Fruit fly (Drosophila melanogaster) whole organism, embryonic: Measurements from ENCODE around the gene Cys.

ENCODE experiments used
- Antp ChIP-seq: fragments of 200-800 bp; sonication (Bioruptor generic); optimal IDR thresholded peaks from 3 replicates; lab custom pipeline; 2016; ENCODE audit warnings: missing biosample characterization, missing genetic modification characterization
- Atf6 ChIP-seq: fragments of 200-800 bp; sonication (Bioruptor generic); IDR thresholded peaks from 2 replicates; pipeline ENCODE4 v1.3.6; 2022; ENCODE audit warnings: missing biosample characterization, missing genetic modification characterization
- CG10209 ChIP-seq: fragments of 200-800 bp; sonication (Bioruptor generic); optimal IDR thresholded peaks from 3 replicates; lab custom pipeline; 2017; ENCODE audit warnings: missing biosample characterization, mild to moderate bottlenecking, missing genetic modification characterization, missing genetic modification reagents
- CG10979 ChIP-seq: fragments of 200-800 bp; sonication (Bioruptor generic); optimal IDR thresholded peaks from 2 replicates; lab custom pipeline; 2018; ENCODE audit warnings: missing biosample characterization, mild to moderate bottlenecking, missing genetic modification characterization, moderate library complexity
- CG11085 ChIP-seq: fragments of 200-800 bp; sonication (Bioruptor generic); IDR thresholded peaks from 2 replicates; pipeline ENCODE4 v1.3.6; 2022; ENCODE audit warnings: missing biosample characterization, missing genetic modification characterization
- CG12659 ChIP-seq: fragments of 200-800 bp; sonication (Bioruptor generic); optimal IDR thresholded peaks from 3 replicates; lab custom pipeline; 2017; ENCODE audit warnings: mild to moderate bottlenecking, missing biosample characterization, missing genetic modification reagents, missing genetic modification characterization
- CG12744 ChIP-seq: fragments of 200-800 bp; sonication (Bioruptor generic); optimal IDR thresholded peaks from 2 replicates; lab custom pipeline; 2016; ENCODE audit warnings: missing biosample characterization, missing genetic modification characterization
- CG12942 ChIP-seq: fragments of 200-800 bp; sonication (Bioruptor generic); optimal IDR thresholded peaks from 3 replicates; lab custom pipeline; 2016; ENCODE audit warnings: missing biosample characterization, missing genetic modification characterization
- CG15696 ChIP-seq: fragments of 200-800 bp; sonication (Bioruptor generic); optimal IDR thresholded peaks from 2 replicates; lab custom pipeline; 2019; ENCODE audit warnings: missing biosample characterization, mild to moderate bottlenecking, missing genetic modification characterization, moderate library complexity
- CG16815 ChIP-seq: fragments of 200-800 bp; sonication (Bioruptor generic); optimal IDR thresholded peaks from 3 replicates; lab custom pipeline; 2017; ENCODE audit warnings: missing biosample characterization, mild to moderate bottlenecking, missing genetic modification characterization
- CG31441 ChIP-seq: fragments of 200-800 bp; sonication (Bioruptor generic); IDR thresholded peaks from 2 replicates; pipeline ENCODE4 v1.3.6; 2022; ENCODE audit warnings: missing biosample characterization, missing genetic modification characterization
- CG32532 ChIP-seq: fragments of 200-800 bp; sonication (Bioruptor generic); IDR thresholded peaks from 2 replicates; pipeline ENCODE4 v1.3.6; 2022; ENCODE audit warnings: missing biosample characterization, missing genetic modification characterization
- CG32767 ChIP-seq: fragments of 200-800 bp; sonication (Bioruptor generic); IDR thresholded peaks from 2 replicates; pipeline ENCODE4 v1.3.6; 2022; ENCODE audit warnings: missing biosample characterization, missing genetic modification characterization
- CG42726 ChIP-seq: fragments of 200-800 bp; sonication (Bioruptor generic); IDR thresholded peaks from 2 replicates; pipeline ENCODE4 v1.3.6; 2022; ENCODE audit warnings: missing biosample characterization, missing genetic modification characterization; ENCODE audit not compliant: partially characterized antibody
- CG4617 ChIP-seq: fragments of 200-800 bp; sonication (Bioruptor generic); optimal IDR thresholded peaks from 3 replicates; lab custom pipeline; 2016; ENCODE audit warnings: missing biosample characterization, missing genetic modification characterization, borderline replicate concordance
- CG5180 ChIP-seq: fragments of 200-800 bp; sonication (Bioruptor generic); optimal IDR thresholded peaks from 3 replicates; lab custom pipeline; 2017; ENCODE audit warnings: missing biosample characterization, missing genetic modification characterization, mild to moderate bottlenecking, moderate library complexity, missing genetic modification reagents
- CG5245 ChIP-seq: fragments of 200-800 bp; sonication (Bioruptor generic); optimal IDR thresholded peaks from 3 replicates; lab custom pipeline; 2016; ENCODE audit warnings: missing biosample characterization, missing genetic modification characterization
- CG6683 ChIP-seq: fragments of 200-800 bp; sonication (Bioruptor generic); optimal IDR thresholded peaks from 2 replicates; lab custom pipeline; 2017; ENCODE audit warnings: missing biosample characterization, mild to moderate bottlenecking, missing genetic modification characterization, missing genetic modification reagents
- CG6765 ChIP-seq: fragments of 200-800 bp; sonication (Bioruptor generic); optimal IDR thresholded peaks from 3 replicates; lab custom pipeline; 2017; ENCODE audit warnings: missing biosample characterization, mild to moderate bottlenecking, missing genetic modification characterization
- CG6813 ChIP-seq: fragments of 200-800 bp; sonication (Bioruptor generic); optimal IDR thresholded peaks from 2 replicates; lab custom pipeline; 2017; ENCODE audit warnings: missing biosample characterization, missing genetic modification characterization, mild to moderate bottlenecking, moderate library complexity, missing genetic modification reagents
- CG7372 ChIP-seq: fragments of 200-800 bp; sonication (Bioruptor generic); IDR thresholded peaks from 2 replicates; pipeline ENCODE4 v1.3.6; 2022; ENCODE audit warnings: missing biosample characterization, missing genetic modification characterization
- CG7786 ChIP-seq: fragments of 200-800 bp; sonication (Bioruptor generic); optimal IDR thresholded peaks from 2 replicates; lab custom pipeline; 2016; ENCODE audit warnings: missing biosample characterization, missing genetic modification characterization
- CG7928 ChIP-seq: fragments of 200-800 bp; sonication (Bioruptor generic); optimal IDR thresholded peaks from 2 replicates; lab custom pipeline; 2017; ENCODE audit warnings: missing biosample characterization, mild to moderate bottlenecking, missing genetic modification characterization
- CG9876 ChIP-seq: fragments of 200-800 bp; sonication (Bioruptor generic); optimal IDR thresholded peaks from 2 replicates; lab custom pipeline; 2016; ENCODE audit warnings: missing biosample characterization, missing genetic modification characterization
- Dip3 ChIP-seq: fragments of 200-800 bp; sonication (Bioruptor generic); optimal IDR thresholded peaks from 3 replicates; lab custom pipeline; 2016; ENCODE audit warnings: missing biosample characterization, missing genetic modification characterization
- Drgx ChIP-seq: fragments of 200-800 bp; sonication (Bioruptor generic); IDR thresholded peaks from 2 replicates; pipeline ENCODE4 v1.3.6; 2022; ENCODE audit warnings: missing biosample characterization, missing genetic modification characterization
- E2f2 ChIP-seq: fragments of 200-800 bp; sonication (Bioruptor generic); IDR thresholded peaks from 2 replicates; pipeline ENCODE4 v1.3.6; 2022; ENCODE audit warnings: missing biosample characterization, missing genetic modification characterization
- Hsf ChIP-seq: fragments of 200-800 bp; sonication (Bioruptor generic); optimal IDR thresholded peaks from 3 replicates; lab custom pipeline; 2016; ENCODE audit warnings: missing biosample characterization, missing genetic modification characterization
- Jarid2 ChIP-seq: fragments of 200-800 bp; sonication (Bioruptor generic); optimal IDR thresholded peaks from 3 replicates; lab custom pipeline; 2017; ENCODE audit warnings: mild to moderate bottlenecking, missing biosample characterization, missing genetic modification reagents, missing genetic modification characterization
- MESR4 ChIP-seq: fragments of 200-800 bp; sonication (Bioruptor generic); optimal IDR thresholded peaks from 2 replicates; lab custom pipeline; 2018; ENCODE audit warnings: missing biosample characterization, mild to moderate bottlenecking, missing genetic modification characterization, moderate library complexity
- Mes4 ChIP-seq: fragments of 200-800 bp; sonication (Bioruptor generic); optimal IDR thresholded peaks from 2 replicates; lab custom pipeline; 2016; ENCODE audit warnings: missing biosample characterization, missing genetic modification characterization
- Oli ChIP-seq: fragments of 200-800 bp; sonication (Bioruptor generic); optimal IDR thresholded peaks from 2 replicates; lab custom pipeline; 2018; ENCODE audit warnings: missing biosample characterization, mild to moderate bottlenecking, missing genetic modification characterization, moderate library complexity
- Ptx1 ChIP-seq: fragments of 200-800 bp; sonication (Bioruptor generic); IDR thresholded peaks from 2 replicates; pipeline ENCODE4 v1.3.6; 2022; ENCODE audit warnings: missing biosample characterization, missing genetic modification characterization
- Sin3A ChIP-seq: fragments of >200 bp; optimal IDR thresholded peaks from 2 replicates; lab custom pipeline; 2018
- Tbp ChIP-seq: fragments of >200 bp; optimal IDR thresholded peaks from 2 replicates; lab custom pipeline; 2018; ENCODE audit warnings: missing biosample characterization, missing genetic modification characterization
- amos ChIP-seq: fragments of 200-800 bp; sonication (Bioruptor generic); IDR thresholded peaks from 2 replicates; pipeline ENCODE4 v1.3.6; 2022; ENCODE audit warnings: missing biosample characterization, missing genetic modification characterization; ENCODE audit not compliant: partially characterized antibody
- chinmo ChIP-seq: fragments of 200-800 bp; sonication (Bioruptor generic); IDR thresholded peaks from 4 replicates; pipeline ENCODE4 v1.3.6; 2022; ENCODE audit warnings: missing biosample characterization, missing genetic modification characterization; ENCODE audit not compliant: partially characterized antibody
- chm ChIP-seq: fragments of 200-800 bp; sonication (Bioruptor generic); IDR thresholded peaks from 2 replicates; pipeline ENCODE4 v1.3.6; 2022; ENCODE audit warnings: missing biosample characterization, missing genetic modification characterization
- cwo ChIP-seq: fragments of 200-800 bp; sonication (Bioruptor generic); optimal IDR thresholded peaks from 3 replicates; lab custom pipeline; 2017; ENCODE audit warnings: missing biosample characterization, missing genetic modification characterization, mild to moderate bottlenecking, moderate library complexity, missing genetic modification reagents
- fd96Cb ChIP-seq: fragments of 200-800 bp; sonication (Bioruptor generic); optimal IDR thresholded peaks from 2 replicates; lab custom pipeline; 2018; ENCODE audit warnings: missing biosample characterization, mild to moderate bottlenecking, missing genetic modification characterization, moderate library complexity
- gem ChIP-seq: fragments of 200-800 bp; sonication (Bioruptor generic); optimal IDR thresholded peaks from 2 replicates; lab custom pipeline; 2019; ENCODE audit warnings: missing biosample characterization, mild to moderate bottlenecking, missing genetic modification characterization, moderate library complexity
- grn ChIP-seq: fragments of 200-800 bp; sonication (Bioruptor generic); optimal IDR thresholded peaks from 3 replicates; lab custom pipeline; 2017; ENCODE audit warnings: missing biosample characterization, missing genetic modification characterization
- hth ChIP-seq: fragments of >200 bp; optimal IDR thresholded peaks from 2 replicates; lab custom pipeline; 2017; ENCODE audit warnings: inconsistent platforms
- lmd ChIP-seq: fragments of 200-800 bp; sonication (Bioruptor generic); IDR thresholded peaks from 2 replicates; pipeline ENCODE4 v1.3.6; 2022; ENCODE audit warnings: missing biosample characterization, missing genetic modification characterization
- pfk ChIP-seq: fragments of 200-800 bp; sonication (Bioruptor generic); optimal IDR thresholded peaks from 2 replicates; lab custom pipeline; 2018; ENCODE audit warnings: missing biosample characterization, mild to moderate bottlenecking, missing genetic modification characterization, moderate library complexity
- pros ChIP-seq: fragments of 200-800 bp; sonication (Bioruptor generic); optimal IDR thresholded peaks from 3 replicates; lab custom pipeline; 2019; ENCODE audit warnings: missing biosample characterization, mild to moderate bottlenecking, missing genetic modification characterization, moderate library complexity
- seq ChIP-seq: fragments of 200-800 bp; sonication (Bioruptor generic); IDR thresholded peaks from 2 replicates; pipeline ENCODE4 v1.3.6; 2022; ENCODE audit warnings: missing biosample characterization, missing genetic modification characterization
- sima ChIP-seq: fragments of 200-800 bp; sonication (Bioruptor generic); optimal IDR thresholded peaks from 2 replicates; lab custom pipeline; 2016; ENCODE audit warnings: missing biosample characterization, missing genetic modification characterization
- sug ChIP-seq: fragments of 200-800 bp; optimal IDR thresholded peaks from 2 replicates; lab custom pipeline; 2019; ENCODE audit warnings: missing biosample characterization, mild to moderate bottlenecking, missing genetic modification characterization, moderate library complexity
- tap ChIP-seq: fragments of 200-800 bp; optimal IDR thresholded peaks from 3 replicates; lab custom pipeline; 2019; ENCODE audit warnings: missing biosample characterization, mild to moderate bottlenecking, missing genetic modification characterization, moderate library complexity
- wek ChIP-seq: fragments of 200-800 bp; sonication (Bioruptor generic); optimal IDR thresholded peaks from 3 replicates; lab custom pipeline; 2018; ENCODE audit warnings: missing biosample characterization, mild to moderate bottlenecking, missing genetic modification characterization, moderate library complexity

Gene Cys

dm6 chr3R:14568501-14569137, 825 bp downstream of the Cys start, which contains the start of gene CG8066 (continued):
- TF ChIP-seq Jarid2 (GFP tag; lab: Kevin White, UChicago) (no peak), CG6765 (GFP tag; lab: Kevin White, UChicago) (no peak), sima (no peak), CG10209 (GFP tag; lab: Kevin White, UChicago) (no peak), tap (no peak), CG5180 (GFP tag; lab: Kevin White, UChicago) (no peak), E2f2 (no peak), grn (GFP tag; lab: Kevin White, UChicago) (no peak), CG7372 (GFP tag; lab: Robert Waterston, UW) (no peak), CG31441 (GFP tag; lab: Robert Waterston, UW) (no peak), chm (GFP tag; lab: Robert Waterston, UW) (no peak; the same call in 1 of the 2 replicates), lmd (GFP tag; lab: Robert Waterston, UW) (no peak), CG6813 (GFP tag; lab: Kevin White, UChicago) (no peak), chinmo (GFP tag; lab: Robert Waterston, UW) (peak; percentile 39; the same call in 1 of the 4 replicates), MESR4 (GFP tag; lab: Kevin White, UChicago) (no peak), CG6683 (GFP tag; lab: Kevin White, UChicago) (no peak), Dip3 (GFP tag; lab: Kevin White, UChicago) (no peak), Atf6 (0 out of 2 replicates have a peak, but pooled peaks have one; percentile 7), Antp (GFP tag; lab: Kevin White, UChicago) (no peak), sug (tag; lab: Kevin White, UChicago) (no peak), Drgx (GFP tag; lab: Robert Waterston, UW) (no peak), CG15696 (tag; lab: Kevin White, UChicago) (no peak), CG5245 (GFP tag; lab: Kevin White, UChicago) (no peak), CG11085 (GFP tag; lab: Robert Waterston, UW) (no peak), amos (GFP tag; lab: Robert Waterston, UW) (peak; percentile 53; the same call in 1 of the 2 replicates), CG32532 (GFP tag; lab: Robert Waterston, UW) (no peak), CG12744 (GFP tag; lab: Kevin White, UChicago) (no peak), CG7928 (GFP tag; lab: Kevin White, UChicago) (no peak), seq (no peak), hth (lab: Kevin White, UChicago) (no peak), CG42726 (no peak), gem (tag; lab: Kevin White, UChicago) (peak; percentile 49), CG12942 (no peak), Sin3A (no peak), CG10979 (tag; lab: Kevin White, UChicago) (no peak), pfk (GFP tag; lab: Kevin White, UChicago) (peak; percentile 96), CG7786 (GFP tag; lab: Kevin White, UChicago) (no peak), CG32767 (no peak), Oli (tag; lab: Kevin White, UChicago) (no peak), fd96Cb (tag; lab: Kevin White, UChicago) (no peak), pros (no peak), CG16815 (GFP tag; lab: Kevin White, UChicago) (no peak), cwo (no peak), Ptx1 (GFP tag; lab: Robert Waterston, UW) (no peak), CG4617 (GFP tag; lab: Kevin White, UChicago) (no peak), CG9876 (GFP tag; lab: Kevin White, UChicago) (no peak), Hsf (no peak), wek (GFP tag; lab: Kevin White, UChicago) (no peak), CG12659 (GFP tag; lab: Kevin White, UChicago) (peak; percentile 20), Tbp (GFP tag; lab: Kevin White, UChicago) (no peak), Mes4 (no peak)
